Worm (Caenorhabditis elegans) whole organism, L3 larva: ENCODE results near the gene Y56A3A.30.
"Not testable (repeated sequence)": the region's sequence is repeated elsewhere in the genome, so short reads cannot be mapped to it uniquely, and the experiment has no call there.

Experiments
- ama-1 ChIP-seq: fragments of 150-350 bp; optimal IDR thresholded peaks from 2 replicates; lab custom pipeline; 2018
- fos-1 ChIP-seq: fragments of 150-350 bp; optimal IDR thresholded peaks from 2 replicates; lab custom pipeline; 2014; ENCODE audit warnings: missing biosample characterization, missing genetic modification characterization
- jun-1 ChIP-seq: fragments of 150-350 bp; optimal IDR thresholded peaks from 2 replicates; lab custom pipeline; 2014; ENCODE audit warnings: missing biosample characterization, missing genetic modification reagents, missing genetic modification characterization
- lin-15B ChIP-seq: fragments of 150-350 bp; optimal IDR thresholded peaks from 2 replicates; lab custom pipeline; 2014; ENCODE audit warnings: missing biosample characterization, missing genetic modification characterization
- lin-39 ChIP-seq: fragments of 150-350 bp; optimal IDR thresholded peaks from 2 replicates; lab custom pipeline; 2018; ENCODE audit warnings: missing biosample characterization, missing genetic modification reagents, missing genetic modification characterization
- lsy-12 ChIP-seq: sonication (generic microtip); optimal IDR thresholded peaks from 2 replicates; lab custom pipeline; 2016; ENCODE audit warnings: mild to moderate bottlenecking, missing genetic modification characterization, missing compliant biosample characterization
- nhr-237 ChIP-seq: fragments of 150-350 bp; optimal IDR thresholded peaks from 2 replicates; lab custom pipeline; 2014; ENCODE audit warnings: missing biosample characterization, missing genetic modification characterization
- pha-4 ChIP-seq: fragments of 150-350 bp; optimal IDR thresholded peaks from 2 replicates; lab custom pipeline; 2014; ENCODE audit warnings: missing biosample characterization, missing genetic modification reagents, missing genetic modification characterization
- skn-1 ChIP-seq: fragments of 150-350 bp; optimal IDR thresholded peaks from 2 replicates; lab custom pipeline; 2014; ENCODE audit warnings: missing biosample characterization, missing genetic modification characterization
- snpc-4 ChIP-seq: fragments of 150-350 bp; optimal IDR thresholded peaks from 2 replicates; lab custom pipeline; 2014; ENCODE audit warnings: missing biosample characterization, missing genetic modification characterization
- tbx-2 ChIP-seq: sonication (generic microtip); optimal IDR thresholded peaks from 2 replicates; lab custom pipeline; 2016; ENCODE audit warnings: mild to moderate bottlenecking, missing genetic modification characterization, missing compliant biosample characterization

ce11 chrIII:12005052-12005451 is 26.2 kb upstream of the Y56A3A.30 start:
- not testable (repeated sequence) for TF ChIP-seq ama-1 (lab: Kevin White, UChicago); fos-1 (tag; lab: Kevin White, UChicago); lsy-12 (tag; lab: Kevin White, UChicago); skn-1; tbx-2 (tag; lab: Kevin White, UChicago); nhr-237 (tag; lab: Kevin White, UChicago); lin-15B (tag; lab: Kevin White, UChicago); lin-39 (tag; lab: Kevin White, UChicago); snpc-4 (tag; lab: Kevin White, UChicago); jun-1 (tag; lab: Kevin White, UChicago)
- TF ChIP-seq pha-4, result peak; percentile 1
